Worm (Caenorhabditis elegans) whole organism, L3 larva: ENCODE data around the gene F40E10.5.
A peak's percentile ranks its signal among the peaks of the same experiment; 100 is the strongest.

Source experiments
- aly-2 ChIP-seq: fragments of 150-350 bp; optimal IDR thresholded peaks from 2 replicates; lab custom pipeline; 2014; ENCODE audit warnings: missing biosample characterization, missing genetic modification characterization
- ceh-28 ChIP-seq: fragments of 150-350 bp; optimal IDR thresholded peaks from 2 replicates; lab custom pipeline; 2014; ENCODE audit warnings: missing biosample characterization, missing genetic modification reagents, missing genetic modification characterization
- egl-27 ChIP-seq: sonication (generic microtip); optimal IDR thresholded peaks from 4 replicates; lab custom pipeline; 2017; ENCODE audit warnings: missing biosample characterization, missing genetic modification reagents, missing genetic modification characterization
- elt-2 ChIP-seq: sonication (generic microtip); optimal IDR thresholded peaks from 2 replicates; lab custom pipeline; 2016; ENCODE audit warnings: missing genetic modification reagents, mild to moderate bottlenecking, missing genetic modification characterization, missing compliant biosample characterization
- fkh-10 ChIP-seq: sonication (generic microtip); optimal IDR thresholded peaks from 2 replicates; lab custom pipeline; 2017; ENCODE audit warnings: missing biosample characterization, missing genetic modification reagents, missing genetic modification characterization
- nfya-1 ChIP-seq: sonication (generic microtip); optimal IDR thresholded peaks from 2 replicates; lab custom pipeline; 2017; ENCODE audit warnings: missing genetic modification characterization, mild to moderate bottlenecking, missing compliant biosample characterization, antibody characterized with exemption, moderate library complexity; ENCODE audit not compliant: insufficient read depth
- nhr-11 ChIP-seq: fragments of 150-350 bp; optimal IDR thresholded peaks from 2 replicates; lab custom pipeline; 2014; ENCODE audit warnings: missing biosample characterization, missing genetic modification characterization
- nhr-237 ChIP-seq: fragments of 150-350 bp; optimal IDR thresholded peaks from 2 replicates; lab custom pipeline; 2014; ENCODE audit warnings: missing biosample characterization, missing genetic modification characterization
- nhr-43 ChIP-seq: sonication (generic microtip); optimal IDR thresholded peaks from 2 replicates; lab custom pipeline; 2016; ENCODE audit warnings: mild to moderate bottlenecking, missing genetic modification characterization, missing compliant biosample characterization; ENCODE audit not compliant: poor library complexity, severe bottlenecking
- nhr-77 ChIP-seq: fragments of 150-350 bp; optimal IDR thresholded peaks from 2 replicates; lab custom pipeline; 2014; ENCODE audit warnings: missing biosample characterization, missing genetic modification characterization
- pha-4 ChIP-seq: fragments of 150-350 bp; optimal IDR thresholded peaks from 2 replicates; lab custom pipeline; 2014; ENCODE audit warnings: missing biosample characterization, missing genetic modification reagents, missing genetic modification characterization
- sea-2 ChIP-seq: fragments of 150-350 bp; sonication (generic microtip); optimal IDR thresholded peaks from 4 replicates; lab custom pipeline; 2014; ENCODE audit warnings: missing biosample characterization, missing genetic modification reagents, missing genetic modification characterization
- snpc-4 ChIP-seq: fragments of 150-350 bp; optimal IDR thresholded peaks from 2 replicates; lab custom pipeline; 2014; ENCODE audit warnings: missing biosample characterization, missing genetic modification characterization

DNA sequence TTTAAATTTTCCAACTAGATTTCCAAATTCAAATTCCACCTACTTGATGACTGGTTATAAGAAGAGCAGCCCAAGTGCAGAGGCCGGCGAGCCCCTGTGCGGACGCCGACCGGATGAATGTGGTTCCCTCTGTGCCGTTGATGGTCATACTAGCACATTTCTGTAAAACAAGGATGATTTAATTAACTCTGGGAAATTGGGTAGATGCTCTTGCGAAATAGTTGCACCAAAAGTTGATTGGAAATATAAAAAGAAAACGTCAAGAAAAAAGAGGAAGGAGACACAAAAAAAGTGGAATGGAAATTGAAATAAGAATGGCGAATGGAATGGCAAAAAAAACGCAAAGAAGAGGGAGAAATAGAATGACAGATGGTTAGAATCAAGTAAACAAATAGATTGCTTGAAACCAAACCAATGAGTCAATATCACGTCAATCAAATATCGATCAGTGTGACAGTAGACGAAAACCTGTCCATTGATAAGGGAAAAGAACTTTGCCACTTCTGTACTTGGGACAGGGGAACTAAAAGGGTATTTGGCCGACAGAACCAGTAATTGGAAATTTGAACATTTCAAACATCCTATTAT lies 5.2 kb downstream of the F40E10.5 start, which contains the start of gene tmem-184:
- no peak for TF ChIP-seq egl-27 (tag; lab: Kevin White, UChicago)
- TF ChIP-seq elt-2 (tag; lab: Kevin White, UChicago): peak; percentile 82
- TF ChIP-seq pha-4 (tag; lab: Kevin White, UChicago): peak; percentile 52
- TF ChIP-seq ceh-28 (tag; lab: Kevin White, UChicago): peak; percentile 62
- TF ChIP-seq nhr-237 (tag; lab: Kevin White, UChicago): no peak
- TF ChIP-seq nfya-1 (tag; lab: Kevin White, UChicago): peak; percentile 43
- no peak for TF ChIP-seq aly-2
- no peak for TF ChIP-seq fkh-10
- no peak for TF ChIP-seq nhr-11 (tag; lab: Kevin White, UChicago)
- peak; percentile 26 for TF ChIP-seq nhr-43 (tag; lab: Kevin White, UChicago)
- TF ChIP-seq nhr-77 (tag; lab: Kevin White, UChicago): no peak
- no peak for TF ChIP-seq sea-2 (GFP tag; lab: Kevin White, UChicago)
- TF ChIP-seq snpc-4 (tag; lab: Kevin White, UChicago): no peak
